Fruit fly (Drosophila melanogaster): Measurements from ENCODE around the gene CG6693.

DNA sequence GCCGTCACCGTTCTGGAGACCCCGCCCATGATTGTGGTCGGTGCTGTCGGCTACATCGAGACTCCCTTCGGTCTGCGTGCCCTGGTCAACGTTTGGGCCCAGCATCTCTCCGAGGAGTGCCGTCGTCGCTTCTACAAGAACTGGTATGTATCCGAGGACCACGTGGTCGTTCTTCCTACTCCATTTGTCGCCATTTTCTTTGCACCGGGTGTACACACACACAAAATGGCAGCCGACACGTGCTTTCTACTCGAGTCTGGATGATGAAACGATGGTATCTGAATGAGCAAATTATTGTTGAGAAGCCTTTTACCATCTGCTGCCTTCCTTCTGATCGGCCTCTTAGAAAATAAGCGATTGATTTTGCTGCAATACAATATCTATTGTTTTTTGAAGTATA is 1.1 kb upstream of the CG6693 start:
- TF ChIP-seq Ets98B (GFP tag; IDR thresholded peaks at IDR 0.05) (no peak), CG10348 (GFP tag; IDR thresholded peaks at IDR 0.05) (no peak), CG13204 (GFP tag; optimal IDR thresholded peaks at IDR 0.05) (no peak), rn (GFP tag; IDR thresholded peaks at IDR 0.05) (no peak), CG9948 (tag; optimal IDR thresholded peaks at IDR 0.05) (no peak), CG17806 (tag; optimal IDR thresholded peaks at IDR 0.05) (no peak), Snoo (tag; optimal IDR thresholded peaks at IDR 0.05) (no peak), gl (tag; optimal IDR thresholded peaks at IDR 0.05) (no peak)

All from whole organism, pupa.